Worm (Caenorhabditis elegans) whole organism, late embryonic: ENCODE results near the gene T05C12.11.

Source experiments
- ceh-31 ChIP-seq: sonication (generic microtip); optimal IDR thresholded peaks from 2 replicates; lab custom pipeline; 2016; ENCODE audit warnings: missing genetic modification characterization, missing compliant biosample characterization
- ceh-45 ChIP-seq: fragments of 200-800 bp; sonication (Bioruptor generic); IDR thresholded peaks from 2 replicates; pipeline ENCODE4 v1.3.6; 2022; ENCODE audit warnings: missing genetic modification reagents, missing genetic modification characterization, missing compliant biosample characterization
- fkh-6 ChIP-seq: sonication (generic microtip); optimal IDR thresholded peaks from 2 replicates; lab custom pipeline; 2016; ENCODE audit warnings: missing genetic modification characterization, missing compliant biosample characterization
- hlh-30 ChIP-seq: sonication (generic microtip); optimal IDR thresholded peaks from 2 replicates; lab custom pipeline; 2017; ENCODE audit warnings: antibody characterized with exemption, missing genetic modification characterization, missing compliant biosample characterization; ENCODE audit not compliant: insufficient read depth
- hlh-8 ChIP-seq: sonication (generic microtip); optimal IDR thresholded peaks from 2 replicates; lab custom pipeline; 2016; ENCODE audit warnings: missing genotype, missing genetic modification characterization, missing compliant biosample characterization
- nhr-11 ChIP-seq: fragments of 150-350 bp; optimal IDR thresholded peaks from 2 replicates; lab custom pipeline; 2014; ENCODE audit warnings: missing biosample characterization, missing genetic modification characterization
- pag-3 ChIP-seq: sonication (generic microtip); optimal IDR thresholded peaks from 2 replicates; lab custom pipeline; 2016; ENCODE audit warnings: missing compliant biosample characterization, missing genetic modification characterization, borderline replicate concordance
- pha-4 ChIP-seq: fragments of 150-350 bp; optimal IDR thresholded peaks from 2 replicates; lab custom pipeline; 2018; ENCODE audit warnings: missing biosample characterization, missing genetic modification reagents, missing genetic modification characterization
- tbx-2 ChIP-seq: sonication (generic microtip); optimal IDR thresholded peaks from 2 replicates; lab custom pipeline; 2016; ENCODE audit warnings: missing genetic modification characterization, missing compliant biosample characterization

- TF ChIP-seq nhr-11 (tag; lab: Kevin White, UChicago) = no peak
- no peak for TF ChIP-seq ceh-31 (tag; lab: Kevin White, UChicago)
- no peak for TF ChIP-seq tbx-2
- TF ChIP-seq pag-3 (tag; lab: Kevin White, UChicago) = no peak
- TF ChIP-seq pha-4 (tag; lab: Kevin White, UChicago) = no peak
- TF ChIP-seq fkh-6 (tag; lab: Kevin White, UChicago) = no peak
- TF ChIP-seq hlh-8 (tag; lab: Kevin White, UChicago) = no peak
- no peak for TF ChIP-seq hlh-30 (tag; lab: Kevin White, UChicago)
- TF ChIP-seq ceh-45 (GFP tag; lab: Robert Waterston, UW) = no peak
Measured at ce11 chrII:8193126-8193525, 22.9 kb upstream of the T05C12.11 start, which contains the start of gene T05C12.9.
